Worm (Caenorhabditis elegans): ENCODE results near the gene frh-1.

Gene frh-1

ce11 chrII:5933962-5934422 lies 16.8 kb downstream of the frh-1 start (continued):
- TF ChIP-seq php-3 (GFP tag; IDR thresholded peaks at IDR 0.05), result no peak
- TF ChIP-seq Y105C5A.15 (GFP tag; IDR thresholded peaks at IDR 0.05), result no peak
- TF ChIP-seq ces-1 (GFP tag; optimal IDR thresholded peaks at IDR 0.05), result no peak
- no peak for TF ChIP-seq lin-39 (tag; optimal IDR thresholded peaks at IDR 0.05)
- TF ChIP-seq zfp-3 (GFP tag; conservative IDR thresholded peaks at IDR 0.05), result no peak
- TF ChIP-seq hlh-11 (tag; optimal IDR thresholded peaks at IDR 0.05), result peak; percentile 22
- TF ChIP-seq arid-1 (GFP tag; conservative IDR thresholded peaks at IDR 0.05), result no peak
- no peak for TF ChIP-seq nhr-25 (tag; optimal IDR thresholded peaks at IDR 0.05; ENCODE audit: borderline replicate concordance, insufficient read depth)
- TF ChIP-seq saeg-2 (GFP tag; IDR thresholded peaks at IDR 0.05), result no peak
- peak; percentile 54 for TF ChIP-seq nhr-11 (tag; optimal IDR thresholded peaks at IDR 0.05)
- TF ChIP-seq Y48G9A.11 (GFP tag; IDR thresholded peaks at IDR 0.05), result no peak
- no peak for TF ChIP-seq jun-1 (tag; optimal IDR thresholded peaks at IDR 0.05)
- no peak for TF ChIP-seq fkh-10 (GFP tag; optimal IDR thresholded peaks at IDR 0.05)
- no peak for TF ChIP-seq ceh-62 (tag; optimal IDR thresholded peaks at IDR 0.05)
- TF ChIP-seq spr-3 (GFP tag; optimal IDR thresholded peaks at IDR 0.05), result no peak
- no peak for TF ChIP-seq skn-1 (tag; optimal IDR thresholded peaks at IDR 0.05)
- TF ChIP-seq cey-2 (tag; optimal IDR thresholded peaks at IDR 0.05; ENCODE audit: borderline replicate concordance, insufficient read depth), result no peak
- TF ChIP-seq hif-1 (tag; optimal IDR thresholded peaks at IDR 0.05), result no peak

ce11 chrII:5936009-5936408 lies 18.8 kb downstream of the frh-1 start:
- TF ChIP-seq set-16 (GFP tag; IDR thresholded peaks at IDR 0.05) (no peak), hif-1 (tag; optimal IDR thresholded peaks at IDR 0.05) (peak in 1 of 2 experiments; percentile 66), ceh-82 (tag; optimal IDR thresholded peaks at IDR 0.05) (no peak), nhr-28 (tag; optimal IDR thresholded peaks at IDR 0.05) (peak; percentile 64), hmg-1.1 (GFP tag; IDR thresholded peaks at IDR 0.05) (no peak), zfp-3 (GFP tag; conservative IDR thresholded peaks at IDR 0.05) (no peak; the same call in 1 of the 2 replicates), D1046.2 (GFP tag; IDR thresholded peaks at IDR 0.05) (no peak), lin-1 (GFP tag; IDR thresholded peaks at IDR 0.05) (no peak), hlh-30 (tag; optimal IDR thresholded peaks at IDR 0.05; ENCODE audit: insufficient read depth) (peak; percentile 76), saeg-2 (GFP tag; IDR thresholded peaks at IDR 0.05) (no peak), hlh-11 (tag; optimal IDR thresholded peaks at IDR 0.05) (peak; percentile 74), Y48G9A.11 (GFP tag; IDR thresholded peaks at IDR 0.05) (no peak), nhr-6 (tag; optimal IDR thresholded peaks at IDR 0.05) (no peak), mxl-3 (GFP tag; optimal IDR thresholded peaks at IDR 0.05) (peak; percentile 9), dmd-9 (GFP tag; IDR thresholded peaks at IDR 0.05) (no peak), nhr-237 (tag; optimal IDR thresholded peaks at IDR 0.05) (no peak), dve-1 (tag; optimal IDR thresholded peaks at IDR 0.05; ENCODE audit: insufficient read depth) (peak; percentile 85), pqm-1 (tag; optimal IDR thresholded peaks at IDR 0.05) (peak; percentile 71), unc-62 (GFP tag; optimal IDR thresholded peaks at IDR 0.05 in 1 of 2) (peak in 1 of 2 experiments; percentile 84), unc-62 (tag; optimal IDR thresholded peaks at IDR 0.05) (no peak), F10B5.3 (tag; optimal IDR thresholded peaks at IDR 0.05) (no peak), lsy-2 (tag; optimal IDR thresholded peaks at IDR 0.05) (peak in 1 of 2 experiments; percentile 47), mes-2 (tag; optimal IDR thresholded peaks at IDR 0.05; ENCODE audit: poor library complexity, severe bottlenecking) (peak; percentile 22), php-3 (GFP tag; IDR thresholded peaks at IDR 0.05) (peak; percentile 56; the same call in 1 of the 2 replicates), nhr-77 (tag; optimal IDR thresholded peaks at IDR 0.05) (peak; percentile 73), lin-15B (tag; optimal IDR thresholded peaks at IDR 0.05) (no peak), gei-8 (GFP tag; optimal IDR thresholded peaks at IDR 0.05) (no peak), mdl-1 (tag; optimal IDR thresholded peaks at IDR 0.05) (no peak), T20F7.1 (GFP tag; optimal IDR thresholded peaks at IDR 0.05) (peak; percentile 31), dmd-6 (GFP tag; IDR thresholded peaks at IDR 0.05) (peak; percentile 87), mdt-29 (GFP tag; IDR thresholded peaks at IDR 0.05) (no peak), F49E8.2 (tag; optimal IDR thresholded peaks at IDR 0.05; ENCODE audit: borderline replicate concordance) (no peak), nhr-48 (tag; optimal IDR thresholded peaks at IDR 0.05) (peak; percentile 13), tra-1 (GFP tag; IDR thresholded peaks at IDR 0.05) (peak; percentile 66; the same call in 1 of the 2 replicates), duxl-1 (tag; optimal IDR thresholded peaks at IDR 0.05; ENCODE audit: poor library complexity) (no peak), Y105C5A.15 (GFP tag; IDR thresholded peaks at IDR 0.05) (no peak)
